Worm (Caenorhabditis elegans): ENCODE results near the gene Y53G8AR.8.

DNA sequence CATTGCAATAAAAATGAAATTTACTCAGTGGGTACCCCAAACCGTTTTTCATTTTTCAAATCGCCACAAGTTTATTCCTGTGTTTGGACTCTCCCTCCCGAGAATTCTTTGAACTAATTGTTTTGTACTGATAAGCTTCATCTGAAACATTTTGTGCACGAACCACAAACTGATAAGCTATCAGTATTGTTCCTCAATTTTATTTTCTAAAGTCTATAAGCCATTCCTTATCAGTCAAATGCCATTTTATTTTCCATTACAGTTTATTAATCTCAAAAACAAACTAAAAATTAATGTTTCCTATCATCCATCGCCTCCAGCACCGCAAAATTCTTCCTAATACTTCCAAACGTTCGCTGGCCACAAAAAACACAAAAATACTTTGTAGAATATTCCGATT is 40.4 kb downstream of the Y53G8AR.8 start:
- TF ChIP-seq che-1 (tag; optimal IDR thresholded peaks at IDR 0.05) (no peak), Y22D7AL.16 (tag; optimal IDR thresholded peaks at IDR 0.05) (no peak), sox-2 (GFP tag; IDR thresholded peaks at IDR 0.05) (no peak), hlh-15 (tag; optimal IDR thresholded peaks at IDR 0.05) (no peak), rnt-1 (tag; optimal IDR thresholded peaks at IDR 0.05) (no peak)
